Fruit fly (Drosophila melanogaster) whole organism, embryonic: Measurements from ENCODE around the gene CG17717.
A peak's percentile ranks its signal among the peaks of the same experiment; 100 is the strongest.

Experiments used
- C15 ChIP-seq: fragments of 200-800 bp; sonication (Bioruptor generic); IDR thresholded peaks from 3 replicates; pipeline ENCODE4 v1.3.6; 2022; ENCODE audit warnings: missing biosample characterization, missing genetic modification characterization
- CG10274 ChIP-seq: fragments of 200-800 bp; sonication (Bioruptor generic); optimal IDR thresholded peaks from 3 replicates; lab custom pipeline; 2017; ENCODE audit warnings: missing biosample characterization, mild to moderate bottlenecking, missing genetic modification characterization
- CG11085 ChIP-seq: fragments of 200-800 bp; sonication (Bioruptor generic); IDR thresholded peaks from 2 replicates; pipeline ENCODE4 v1.3.6; 2022; ENCODE audit warnings: missing biosample characterization, missing genetic modification characterization
- CG11247 ChIP-seq: fragments of 200-800 bp; sonication (Bioruptor generic); IDR thresholded peaks from 2 replicates; pipeline ENCODE4 v1.3.6; 2022; ENCODE audit warnings: missing biosample characterization, missing genetic modification characterization
- CG11456 ChIP-seq: fragments of 200-800 bp; sonication (Bioruptor generic); IDR thresholded peaks from 3 replicates; pipeline ENCODE4 v1.3.6; 2022; ENCODE audit warnings: missing biosample characterization, missing genetic modification characterization
- CG11723 ChIP-seq: fragments of 200-800 bp; sonication (Bioruptor generic); optimal IDR thresholded peaks from 2 replicates; lab custom pipeline; 2017; ENCODE audit warnings: missing biosample characterization, mild to moderate bottlenecking, missing genetic modification characterization
- CG14965 ChIP-seq: fragments of 200-800 bp; sonication (Bioruptor generic); optimal IDR thresholded peaks from 2 replicates; lab custom pipeline; 2016; ENCODE audit warnings: missing biosample characterization, missing genetic modification characterization, borderline replicate concordance
- CG16863 ChIP-seq: fragments of 200-800 bp; sonication (Bioruptor generic); optimal IDR thresholded peaks from 3 replicates; lab custom pipeline; 2016; ENCODE audit warnings: missing biosample characterization, missing genetic modification characterization
- CG17802 ChIP-seq: fragments of 200-800 bp; sonication (Bioruptor generic); optimal IDR thresholded peaks from 2 replicates; lab custom pipeline; 2018; ENCODE audit warnings: missing biosample characterization, mild to moderate bottlenecking, missing genetic modification characterization, moderate library complexity
- CG18476 ChIP-seq: fragments of 200-800 bp; sonication (Bioruptor generic); optimal IDR thresholded peaks from 2 replicates; lab custom pipeline; 2016; ENCODE audit warnings: missing biosample characterization, mild to moderate bottlenecking, missing genetic modification characterization
- CG2199 ChIP-seq: fragments of 200-800 bp; sonication (Bioruptor generic); IDR thresholded peaks from 3 replicates; pipeline ENCODE4 v1.3.6; 2022; ENCODE audit warnings: missing biosample characterization, missing genetic modification characterization
- CG2875 ChIP-seq: fragments of 200-800 bp; sonication (Bioruptor generic); optimal IDR thresholded peaks from 2 replicates; lab custom pipeline; 2017; ENCODE audit warnings: missing biosample characterization, mild to moderate bottlenecking, missing genetic modification characterization, missing genetic modification reagents
- CG31388 ChIP-seq: fragments of 200-800 bp; sonication (Bioruptor generic); optimal IDR thresholded peaks from 2 replicates; lab custom pipeline; 2016; ENCODE audit warnings: missing biosample characterization, missing genetic modification characterization
- CG32532 ChIP-seq: fragments of 200-800 bp; sonication (Bioruptor generic); IDR thresholded peaks from 2 replicates; pipeline ENCODE4 v1.3.6; 2022; ENCODE audit warnings: missing biosample characterization, missing genetic modification characterization
- CG34422 ChIP-seq: fragments of 200-800 bp; sonication (Bioruptor generic); IDR thresholded peaks from 3 replicates; pipeline ENCODE4 v1.3.6; 2022; ENCODE audit warnings: missing biosample characterization, missing genetic modification characterization
- CG4854 ChIP-seq: fragments of 200-800 bp; sonication (Bioruptor generic); optimal IDR thresholded peaks from 2 replicates; lab custom pipeline; 2016; ENCODE audit warnings: missing biosample characterization, missing genetic modification characterization, inconsistent platforms
- CG6654 ChIP-seq: fragments of 200-800 bp; sonication (Bioruptor generic); optimal IDR thresholded peaks from 2 replicates; lab custom pipeline; 2017; ENCODE audit warnings: missing biosample characterization, mild to moderate bottlenecking, missing genetic modification characterization
- CG7556 ChIP-seq: fragments of 200-800 bp; sonication (Bioruptor generic); optimal IDR thresholded peaks from 2 replicates; lab custom pipeline; 2017; ENCODE audit warnings: missing biosample characterization, mild to moderate bottlenecking, missing genetic modification characterization
- CG7745 ChIP-seq: fragments of 200-800 bp; sonication (Bioruptor generic); optimal IDR thresholded peaks from 2 replicates; lab custom pipeline; 2018; ENCODE audit warnings: missing biosample characterization, mild to moderate bottlenecking, missing genetic modification characterization, moderate library complexity
- CG8359 ChIP-seq: fragments of 200-800 bp; sonication (Bioruptor generic); optimal IDR thresholded peaks from 2 replicates; lab custom pipeline; 2017; ENCODE audit warnings: missing biosample characterization, mild to moderate bottlenecking, missing genetic modification characterization, borderline replicate concordance
- CkIIα-i1 ChIP-seq: fragments of 200-800 bp; sonication (Bioruptor generic); IDR thresholded peaks from 2 replicates; pipeline ENCODE4 v1.3.6; 2022; ENCODE audit warnings: missing biosample characterization, missing genetic modification characterization
- E2f2 ChIP-seq: fragments of 200-800 bp; sonication (Bioruptor generic); IDR thresholded peaks from 2 replicates; pipeline ENCODE4 v1.3.6; 2022; ENCODE audit warnings: missing biosample characterization, missing genetic modification characterization
- Ets65A ChIP-seq: fragments of 200-800 bp; sonication (Bioruptor generic); peaks from one replicate; lab custom pipeline; 2016; ENCODE audit warnings: missing biosample characterization, missing genetic modification characterization
- HHEX ChIP-seq: fragments of 200-800 bp; sonication (Bioruptor generic); optimal IDR thresholded peaks from 3 replicates; lab custom pipeline; 2017; ENCODE audit warnings: missing biosample characterization, mild to moderate bottlenecking, missing genetic modification characterization, missing genetic modification reagents
- HLH4C ChIP-seq: fragments of 200-800 bp; sonication (Bioruptor generic); IDR thresholded peaks from 3 replicates; pipeline ENCODE4 v1.3.6; 2022; ENCODE audit warnings: missing biosample characterization, missing genetic modification characterization; ENCODE audit not compliant: partially characterized antibody
- Hr39 ChIP-seq: fragments of >200 bp; optimal IDR thresholded peaks from 2 replicates; lab custom pipeline; 2017
- Hsf ChIP-seq: fragments of 200-800 bp; sonication (Bioruptor generic); optimal IDR thresholded peaks from 3 replicates; lab custom pipeline; 2016; ENCODE audit warnings: missing biosample characterization, missing genetic modification characterization
- Jarid2 ChIP-seq: fragments of 200-800 bp; sonication (Bioruptor generic); optimal IDR thresholded peaks from 3 replicates; lab custom pipeline; 2017; ENCODE audit warnings: mild to moderate bottlenecking, missing biosample characterization, missing genetic modification reagents, missing genetic modification characterization
- Lim3 ChIP-seq: fragments of 200-800 bp; sonication (Bioruptor generic); IDR thresholded peaks from 2 replicates; pipeline ENCODE4 v1.3.6; 2022; ENCODE audit warnings: missing biosample characterization, missing genetic modification characterization
- Oaz ChIP-seq: fragments of 200-800 bp; sonication (Bioruptor generic); IDR thresholded peaks from 2 replicates; pipeline ENCODE4 v1.3.6; 2022; ENCODE audit warnings: missing biosample characterization, missing genetic modification characterization
- ac ChIP-seq: fragments of 200-800 bp; sonication (Bioruptor generic); optimal IDR thresholded peaks from 3 replicates; lab custom pipeline; 2017; ENCODE audit warnings: missing biosample characterization, mild to moderate bottlenecking, missing genetic modification characterization
- ara ChIP-seq: fragments of 200-800 bp; sonication (Bioruptor generic); IDR thresholded peaks from 2 replicates; pipeline ENCODE4 v1.3.6; 2022; ENCODE audit warnings: missing biosample characterization, missing genetic modification characterization
- bbx ChIP-seq: fragments of 200-800 bp; sonication (Bioruptor generic); IDR thresholded peaks from 2 replicates; pipeline ENCODE4 v1.3.6; 2022; ENCODE audit warnings: missing biosample characterization, missing genetic modification characterization; ENCODE audit not compliant: partially characterized antibody
- br ChIP-seq: fragments of >200 bp; optimal IDR thresholded peaks from 2 replicates; lab custom pipeline; 2017
- crp ChIP-seq, 2 experiments: fragments of 200-800 bp; sonication (Bioruptor generic); optimal IDR thresholded peaks; 2 replicates in 1 of 2; 3 replicates in 1 of 2; lab custom pipeline; 2017; ENCODE audit warnings: missing biosample characterization in 2 of 2, missing genetic modification characterization in 2 of 2, mild to moderate bottlenecking in 1 of 2, moderate library complexity in 1 of 2
- ems ChIP-seq: fragments of 200-800 bp; sonication (Bioruptor generic); optimal IDR thresholded peaks from 3 replicates; lab custom pipeline; 2016; ENCODE audit warnings: missing biosample characterization, missing genetic modification characterization
- gfzf ChIP-seq: fragments of 200-800 bp; sonication (Bioruptor generic); optimal IDR thresholded peaks from 2 replicates; lab custom pipeline; 2016; ENCODE audit warnings: missing biosample characterization, mild to moderate bottlenecking, missing genetic modification characterization, moderate library complexity
- klu ChIP-seq: fragments of 200-800 bp; sonication (Bioruptor generic); IDR thresholded peaks from 2 replicates; pipeline ENCODE4 v1.3.6; 2022; ENCODE audit warnings: missing biosample characterization, missing genetic modification characterization
- lab ChIP-seq: fragments of 200-800 bp; sonication (Bioruptor generic); optimal IDR thresholded peaks from 3 replicates; lab custom pipeline; 2017; ENCODE audit warnings: missing biosample characterization, missing genetic modification characterization, mild to moderate bottlenecking, moderate library complexity, missing genetic modification reagents
- lola ChIP-seq, 3 experiments: fragments of >200 bp in 2 of 3; fragments of 200-800 bp in 1 of 3; sonication (Bioruptor generic) in 1 of 3; optimal IDR thresholded peaks; 2 replicates each; lab custom pipeline; 2017 to 2019; ENCODE audit warnings: missing biosample characterization in 3 of 3, missing genetic modification characterization in 3 of 3, mild to moderate bottlenecking in 1 of 3, moderate library complexity in 1 of 3
- nmo ChIP-seq: fragments of 200-800 bp; sonication (Bioruptor generic); optimal IDR thresholded peaks from 2 replicates; lab custom pipeline; 2018; ENCODE audit warnings: missing biosample characterization, mild to moderate bottlenecking, missing genetic modification characterization, moderate library complexity
- nom ChIP-seq: fragments of 200-800 bp; sonication (Bioruptor generic); optimal IDR thresholded peaks from 2 replicates; lab custom pipeline; 2017; ENCODE audit warnings: missing biosample characterization, missing genetic modification characterization, mild to moderate bottlenecking, moderate library complexity, missing genetic modification reagents
- pfk ChIP-seq: fragments of 200-800 bp; sonication (Bioruptor generic); optimal IDR thresholded peaks from 2 replicates; lab custom pipeline; 2018; ENCODE audit warnings: missing biosample characterization, mild to moderate bottlenecking, missing genetic modification characterization, moderate library complexity
- pho ChIP-seq: fragments of 200-800 bp; sonication (Bioruptor generic); optimal IDR thresholded peaks from 2 replicates; lab custom pipeline; 2016; ENCODE audit warnings: missing biosample characterization, missing genetic modification characterization
- repo ChIP-seq: fragments of 200-800 bp; sonication (Bioruptor generic); optimal IDR thresholded peaks from 2 replicates; lab custom pipeline; 2016; ENCODE audit warnings: missing biosample characterization, missing genetic modification characterization
- ro ChIP-seq: fragments of 200-800 bp; sonication (Bioruptor generic); IDR thresholded peaks from 2 replicates; pipeline ENCODE4 v1.3.6; 2022; ENCODE audit warnings: missing biosample characterization, missing genetic modification characterization
- slp2 ChIP-seq: fragments of 200-800 bp; sonication (Bioruptor generic); optimal IDR thresholded peaks from 2 replicates; lab custom pipeline; 2016; ENCODE audit warnings: missing biosample characterization, missing genetic modification characterization
- stwl ChIP-seq: fragments of 200-800 bp; sonication (Bioruptor generic); optimal IDR thresholded peaks from 3 replicates; lab custom pipeline; 2018; ENCODE audit warnings: missing biosample characterization, mild to moderate bottlenecking, missing genetic modification characterization, moderate library complexity
- sug ChIP-seq: fragments of 200-800 bp; optimal IDR thresholded peaks from 2 replicates; lab custom pipeline; 2019; ENCODE audit warnings: missing biosample characterization, mild to moderate bottlenecking, missing genetic modification characterization, moderate library complexity
- zen2 ChIP-seq: fragments of 200-800 bp; sonication (Bioruptor generic); IDR thresholded peaks from 3 replicates; pipeline ENCODE4 v1.3.6; 2022; ENCODE audit warnings: missing biosample characterization, missing genetic modification characterization; ENCODE audit not compliant: partially characterized antibody

Gene CG17717

DNA sequence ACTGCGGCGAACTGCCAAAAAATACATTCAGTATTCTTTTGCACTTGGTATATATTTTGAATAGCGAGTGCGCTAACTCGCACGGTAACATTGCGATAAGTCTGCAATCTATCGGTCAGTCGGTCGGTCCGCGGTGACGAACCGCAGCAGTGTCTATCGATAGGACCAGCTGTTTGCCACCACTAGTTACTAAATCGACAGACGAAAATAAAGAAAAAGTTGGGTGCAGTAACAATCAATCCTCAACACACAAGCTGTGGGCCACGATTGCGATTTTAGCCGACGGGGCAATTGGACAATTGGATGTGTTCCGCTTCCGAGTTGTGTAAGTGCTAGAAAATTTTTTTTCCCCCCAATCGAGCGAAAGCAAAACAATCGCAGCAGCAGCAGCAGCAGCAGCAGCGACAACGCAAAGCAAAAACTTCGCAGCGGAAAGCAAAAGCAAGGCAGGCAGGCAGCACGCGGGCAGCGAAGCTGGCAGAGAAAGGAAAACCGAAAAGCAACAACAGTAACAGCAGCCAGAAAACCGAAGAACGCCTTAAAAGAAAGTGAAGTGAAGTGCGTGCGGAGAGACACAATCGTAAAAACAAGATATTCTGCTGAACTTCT, 1.7 kb downstream of the CG17717 start, which contains the start of gene Pat1 (continued):
- no peak for TF ChIP-seq Lim3 (GFP tag; lab: Robert Waterston, UW)
- peak; percentile 8 for TF ChIP-seq CG7745 (tag; lab: Kevin White, UChicago)
- TF ChIP-seq stwl (tag; lab: Kevin White, UChicago) = peak; percentile 91
- TF ChIP-seq CkIIα-i1 (GFP tag; lab: Robert Waterston, UW) = no peak
- TF ChIP-seq CG11085 (GFP tag; lab: Robert Waterston, UW) = no peak
- no peak for TF ChIP-seq ac
- TF ChIP-seq CG7556 = peak; percentile 5
- TF ChIP-seq CG6654 = no peak
- TF ChIP-seq crp (GFP tag; optimal IDR thresholded peaks at IDR 0.05; lab: Kevin White, UChicago) = peak in 1 of 2 experiments; percentile 63
- 0 out of 3 replicates have a peak, but pooled peaks have one; percentile 39 for TF ChIP-seq CG2199 (GFP tag; lab: Robert Waterston, UW)
- no peak for TF ChIP-seq slp2 (GFP tag; lab: Kevin White, UChicago)
- peak; percentile 53 for TF ChIP-seq sug (tag; lab: Kevin White, UChicago)
- TF ChIP-seq CG11456 (GFP tag; lab: Robert Waterston, UW) = no peak
- TF ChIP-seq CG4854 (GFP tag; lab: Kevin White, UChicago) = no peak
- peak; percentile 58 for TF ChIP-seq CG11723 (GFP tag; lab: Kevin White, UChicago)
- no peak for TF ChIP-seq HHEX
- peak; percentile 49 for TF ChIP-seq Jarid2 (GFP tag; lab: Kevin White, UChicago)
- peak; percentile 74 for TF ChIP-seq gfzf
- TF ChIP-seq lab (GFP tag; lab: Kevin White, UChicago) = peak; percentile 53
- no peak for TF ChIP-seq CG14965 (GFP tag; lab: Kevin White, UChicago)
- peak; percentile 49 for TF ChIP-seq pho (GFP tag; lab: Kevin White, UChicago)
- no peak for TF ChIP-seq CG18476 (GFP tag; lab: Kevin White, UChicago)
- no peak for TF ChIP-seq CG8359 (GFP tag; lab: Kevin White, UChicago)
- no peak for TF ChIP-seq Oaz (GFP tag; lab: Robert Waterston, UW)
- TF ChIP-seq zen2 = peak; percentile 79
- peak; percentile 94 for TF ChIP-seq bbx
- peak; percentile 88 for TF ChIP-seq E2f2
- TF ChIP-seq ara = no peak
- TF ChIP-seq CG17802 = no peak
- peak; percentile 35; the same call in 1 of the 3 replicates for TF ChIP-seq CG34422
- no peak; the same call in 1 of the 2 replicates for TF ChIP-seq CG11247
- TF ChIP-seq Hr39 (lab: Kevin White, UChicago) = no peak
- TF ChIP-seq Hsf = peak; percentile 39
- no peak for TF ChIP-seq ems (GFP tag; lab: Kevin White, UChicago)
- TF ChIP-seq br (lab: Kevin White, UChicago) = no peak
- no peak for TF ChIP-seq klu (GFP tag; lab: Robert Waterston, UW)
- TF ChIP-seq Ets65A (GFP tag; lab: Kevin White, UChicago) = peak; percentile 53
- TF ChIP-seq pfk = no peak
- no peak for TF ChIP-seq C15 (GFP tag; lab: Robert Waterston, UW)
- TF ChIP-seq HLH4C (GFP tag; lab: Robert Waterston, UW) = peak; percentile 83
- no peak for TF ChIP-seq CG2875
- TF ChIP-seq CG32532 (GFP tag; lab: Robert Waterston, UW) = peak; percentile 36; the same call in 1 of the 2 replicates
- no peak for TF ChIP-seq lola (GFP tag; optimal IDR thresholded peaks at IDR 0.05; lab: Kevin White, UChicago)
- peak; percentile 28 for TF ChIP-seq nom (GFP tag; lab: Kevin White, UChicago)
- TF ChIP-seq ro (GFP tag; lab: Robert Waterston, UW) = no peak
- no peak for TF ChIP-seq CG31388 (GFP tag; lab: Kevin White, UChicago)
- TF ChIP-seq CG16863 (GFP tag; lab: Kevin White, UChicago) = no peak
- TF ChIP-seq nmo (GFP tag; lab: Kevin White, UChicago) = peak; percentile 38
- TF ChIP-seq repo (GFP tag; lab: Kevin White, UChicago) = no peak
- TF ChIP-seq CG10274 (GFP tag; lab: Kevin White, UChicago) = no peak
